Fruit fly (Drosophila melanogaster) whole organism, adult: ENCODE measurements around the gene CG43056.
A peak's percentile ranks its signal among the peaks of the same experiment; 100 is the strongest.

Experiments
- CG11617 ChIP-seq: fragments of 200-800 bp; sonication (Bioruptor generic); optimal IDR thresholded peaks from 2 replicates; lab custom pipeline; 2017; ENCODE audit warnings: mild to moderate bottlenecking, missing biosample characterization, missing genetic modification reagents, missing genetic modification characterization
- CG12768 ChIP-seq: fragments of 200-800 bp; sonication (Bioruptor generic); optimal IDR thresholded peaks from 2 replicates; lab custom pipeline; 2017; ENCODE audit warnings: missing biosample characterization, missing genetic modification characterization, mild to moderate bottlenecking, moderate library complexity, missing genetic modification reagents
- CG14711 ChIP-seq: fragments of 200-800 bp; sonication (Bioruptor generic); optimal IDR thresholded peaks from 2 replicates; lab custom pipeline; 2018; ENCODE audit warnings: missing biosample characterization, mild to moderate bottlenecking, missing genetic modification characterization, moderate library complexity
- CG1620 ChIP-seq: fragments of 200-800 bp; sonication (Bioruptor generic); optimal IDR thresholded peaks from 2 replicates; lab custom pipeline; 2016; ENCODE audit warnings: missing biosample characterization, missing genetic modification characterization
- CG33017 ChIP-seq: fragments of 200-800 bp; sonication (Bioruptor generic); optimal IDR thresholded peaks from 2 replicates; lab custom pipeline; 2018; ENCODE audit warnings: missing biosample characterization, mild to moderate bottlenecking, missing genetic modification characterization, moderate library complexity
- CG5204 ChIP-seq: fragments of 200-800 bp; sonication (Bioruptor generic); optimal IDR thresholded peaks from 2 replicates; lab custom pipeline; 2016; ENCODE audit warnings: missing biosample characterization, missing genetic modification characterization
- CG7045 ChIP-seq: fragments of 200-800 bp; sonication (Bioruptor generic); optimal IDR thresholded peaks from 2 replicates; lab custom pipeline; 2017; ENCODE audit warnings: missing biosample characterization, mild to moderate bottlenecking, missing genetic modification characterization
- CG7101 ChIP-seq: fragments of 200-800 bp; sonication (Bioruptor generic); optimal IDR thresholded peaks from 2 replicates; lab custom pipeline; 2018; ENCODE audit warnings: missing biosample characterization, mild to moderate bottlenecking, missing genetic modification characterization, moderate library complexity
- Clk ChIP-seq: fragments of 200-800 bp; sonication (Bioruptor generic); optimal IDR thresholded peaks from 2 replicates; lab custom pipeline; 2017; ENCODE audit warnings: missing biosample characterization, missing genetic modification characterization
- Crg-1 ChIP-seq: fragments of 200-800 bp; sonication (Bioruptor generic); optimal IDR thresholded peaks from 2 replicates; lab custom pipeline; 2016; ENCODE audit warnings: missing biosample characterization, missing genetic modification characterization
- Hr96 ChIP-seq: fragments of 200-800 bp; sonication (Bioruptor generic); optimal IDR thresholded peaks from 2 replicates; lab custom pipeline; 2016; ENCODE audit warnings: missing biosample characterization, missing genetic modification characterization
- Mnt ChIP-seq: fragments of 200-800 bp; sonication (Bioruptor generic); optimal IDR thresholded peaks from 2 replicates; lab custom pipeline; 2016; ENCODE audit warnings: missing biosample characterization, mild to moderate bottlenecking, missing genetic modification characterization
- bab1 ChIP-seq: fragments of 200-800 bp; sonication (Bioruptor generic); optimal IDR thresholded peaks from 3 replicates; lab custom pipeline; 2019; ENCODE audit warnings: missing biosample characterization, mild to moderate bottlenecking, missing genetic modification characterization, moderate library complexity
- cic ChIP-seq: fragments of 200-800 bp; sonication (Bioruptor generic); optimal IDR thresholded peaks from 2 replicates; lab custom pipeline; 2017; ENCODE audit warnings: missing biosample characterization, mild to moderate bottlenecking, missing genetic modification characterization, moderate library complexity
- cnc ChIP-seq, 2 experiments: fragments of >200 bp; optimal IDR thresholded peaks; 2 replicates each; lab custom pipeline; 2017
- kay ChIP-seq: fragments of 200-800 bp; sonication (Bioruptor generic); peaks from one replicate; lab custom pipeline; 2016; ENCODE audit warnings: missing biosample characterization, missing genetic modification characterization, borderline replicate concordance
- ovo ChIP-seq: fragments of 200-800 bp; sonication (Bioruptor generic); optimal IDR thresholded peaks from 2 replicates; lab custom pipeline; 2016; ENCODE audit warnings: missing biosample characterization, missing genetic modification characterization
- pad ChIP-seq: fragments of 200-800 bp; sonication (Bioruptor generic); optimal IDR thresholded peaks from 3 replicates; lab custom pipeline; 2017; ENCODE audit warnings: missing biosample characterization, missing genetic modification characterization, mild to moderate bottlenecking, moderate library complexity, missing genetic modification reagents
- tj ChIP-seq: fragments of 200-800 bp; sonication (Bioruptor generic); optimal IDR thresholded peaks from 3 replicates; lab custom pipeline; 2017; ENCODE audit warnings: missing biosample characterization, mild to moderate bottlenecking, missing genetic modification characterization, moderate library complexity
- toe ChIP-seq: fragments of 200-800 bp; sonication (Bioruptor generic); optimal IDR thresholded peaks from 2 replicates; lab custom pipeline; 2016; ENCODE audit warnings: missing biosample characterization, missing genetic modification characterization

Gene CG43056

DNA sequence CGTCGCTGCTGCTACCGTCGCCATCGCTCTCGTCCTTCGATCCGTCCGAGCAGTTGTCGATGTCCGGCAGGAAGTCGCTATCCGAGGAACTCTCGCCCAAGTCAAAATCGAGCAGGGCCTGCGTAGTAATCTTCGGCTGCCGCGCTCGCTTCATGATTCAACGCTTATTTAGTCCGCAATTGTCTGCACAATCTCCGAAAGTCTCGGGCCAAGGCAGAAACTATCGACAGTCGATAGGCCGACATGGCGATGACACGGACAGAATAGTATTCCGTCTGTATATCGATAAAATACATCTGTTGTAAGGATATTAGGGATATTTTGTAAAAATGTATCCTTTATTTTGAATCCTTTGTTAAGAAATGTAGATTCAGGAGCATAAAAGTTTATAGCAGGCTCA, 15.2 kb downstream of the CG43056 start, which contains the start of gene CG15439:
TSS of gene CG15439 (minus strand) at position 241 of the 400 bp plus-strand sequence.
- TF ChIP-seq CG12768 (GFP tag; lab: Kevin White, UChicago), result no peak
- no peak for TF ChIP-seq tj (GFP tag; lab: Kevin White, UChicago)
- TF ChIP-seq cic, result no peak
- TF ChIP-seq CG33017, result no peak
- no peak for TF ChIP-seq Crg-1 (GFP tag; lab: Kevin White, UChicago)
- no peak for TF ChIP-seq toe
- no peak for TF ChIP-seq pad (GFP tag; lab: Kevin White, UChicago)
- no peak for TF ChIP-seq CG1620 (GFP tag; lab: Kevin White, UChicago)
- TF ChIP-seq bab1 (GFP tag; lab: Kevin White, UChicago), result no peak
- TF ChIP-seq CG11617 (GFP tag; lab: Kevin White, UChicago), result no peak
- TF ChIP-seq CG5204, result no peak

DNA sequence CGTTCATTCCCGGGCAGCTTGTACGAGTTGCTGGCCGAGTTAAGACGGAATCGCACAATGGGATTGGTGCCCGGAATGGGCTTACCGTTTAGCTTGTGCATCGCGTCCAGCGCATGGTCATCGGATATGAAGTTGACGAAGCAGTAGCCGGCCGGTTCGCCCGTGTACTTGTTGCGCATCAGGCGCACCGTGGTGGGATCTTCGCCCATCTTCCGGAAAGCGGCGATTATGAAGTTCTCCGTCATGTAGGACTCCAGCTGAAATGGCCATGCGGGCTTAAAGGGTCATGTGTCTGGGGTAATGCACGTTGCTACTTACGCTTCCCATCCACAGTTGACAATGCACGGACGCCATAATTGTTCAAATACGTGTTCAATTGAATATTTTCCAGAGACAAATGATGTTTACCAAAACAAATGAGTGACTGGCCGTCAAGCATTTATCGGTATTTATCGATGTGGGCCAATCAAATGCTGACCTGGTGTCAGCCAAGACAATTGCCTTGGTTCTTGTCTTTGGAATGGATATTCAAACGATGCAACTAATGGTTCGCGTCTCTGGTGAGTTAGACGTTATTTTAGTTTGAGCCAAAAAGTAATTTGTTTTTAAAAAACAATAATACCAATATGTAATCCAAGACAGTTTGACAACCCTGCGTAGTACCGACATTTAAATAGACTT, 16.6 kb downstream of the CG43056 start, which contains the start of the genes Secp43 and ND-B8:
TSS of gene Secp43 (minus strand) at position 445 of the 681 bp plus-strand sequence.
TSS of gene ND-B8 (plus strand) at position 618 of the 681 bp plus-strand sequence.
- TF ChIP-seq pad (GFP tag; lab: Kevin White, UChicago) (no peak), CG1620 (GFP tag; lab: Kevin White, UChicago) (no peak), toe (no peak), CG33017 (no peak), Crg-1 (GFP tag; lab: Kevin White, UChicago) (peak; percentile 32), CG5204 (no peak), CG7101 (peak; percentile 34), Clk (GFP tag; lab: Kevin White, UChicago) (no peak), Hr96 (GFP tag; lab: Kevin White, UChicago) (no peak), CG7045 (no peak), CG14711 (tag; lab: Kevin White, UChicago) (peak; percentile 40), CG12768 (GFP tag; lab: Kevin White, UChicago) (no peak), kay (GFP tag; lab: Kevin White, UChicago) (no peak), ovo (GFP tag; lab: Kevin White, UChicago) (no peak), CG11617 (GFP tag; lab: Kevin White, UChicago) (no peak), tj (GFP tag; lab: Kevin White, UChicago) (no peak), bab1 (GFP tag; lab: Kevin White, UChicago) (peak; percentile 54), Mnt (GFP tag; lab: Kevin White, UChicago) (peak; percentile 13), cic (no peak), cnc (optimal IDR thresholded peaks at IDR 0.05; lab: Kevin White, UChicago) (no peak)

DNA sequence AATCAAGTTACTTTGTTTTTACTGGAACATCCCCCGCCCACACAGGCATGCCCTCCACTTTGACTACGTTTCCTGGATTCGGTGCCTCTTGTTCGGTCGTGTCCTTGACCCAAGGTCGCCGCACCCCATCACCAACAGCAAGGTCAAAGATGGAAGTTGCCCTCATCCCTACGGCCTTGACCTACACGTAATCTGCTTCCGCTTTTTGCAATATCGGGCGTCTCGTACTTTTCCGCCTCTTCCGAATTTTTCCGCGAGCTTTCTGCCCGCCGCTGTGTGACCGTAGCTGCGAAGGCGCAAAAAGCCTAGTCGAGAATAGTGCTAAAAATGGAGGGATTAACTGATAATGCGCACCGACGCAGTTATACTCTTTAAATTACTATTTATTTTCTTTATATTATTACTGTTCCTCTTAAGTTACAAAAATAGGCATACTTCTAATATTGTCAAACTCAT, 19.0 kb downstream of the CG43056 start, which contains the start of gene Gs1l:
TSS of gene Gs1l (minus strand) at position 269 of the 456 bp plus-strand sequence.
- TF ChIP-seq Crg-1 (GFP tag; lab: Kevin White, UChicago) (no peak), CG12768 (GFP tag; lab: Kevin White, UChicago) (peak; percentile 29), pad (GFP tag; lab: Kevin White, UChicago) (peak; percentile 17), bab1 (GFP tag; lab: Kevin White, UChicago) (peak; percentile 19), tj (GFP tag; lab: Kevin White, UChicago) (peak; percentile 3), cic (peak; percentile 47), Mnt (GFP tag; lab: Kevin White, UChicago) (peak; percentile 36), cnc (optimal IDR thresholded peaks at IDR 0.05; lab: Kevin White, UChicago) (no peak), CG11617 (GFP tag; lab: Kevin White, UChicago) (peak; percentile 14), toe (no peak), CG33017 (peak; percentile 30), CG14711 (tag; lab: Kevin White, UChicago) (peak; percentile 13), kay (GFP tag; lab: Kevin White, UChicago) (no peak), CG7101 (peak; percentile 35)

DNA sequence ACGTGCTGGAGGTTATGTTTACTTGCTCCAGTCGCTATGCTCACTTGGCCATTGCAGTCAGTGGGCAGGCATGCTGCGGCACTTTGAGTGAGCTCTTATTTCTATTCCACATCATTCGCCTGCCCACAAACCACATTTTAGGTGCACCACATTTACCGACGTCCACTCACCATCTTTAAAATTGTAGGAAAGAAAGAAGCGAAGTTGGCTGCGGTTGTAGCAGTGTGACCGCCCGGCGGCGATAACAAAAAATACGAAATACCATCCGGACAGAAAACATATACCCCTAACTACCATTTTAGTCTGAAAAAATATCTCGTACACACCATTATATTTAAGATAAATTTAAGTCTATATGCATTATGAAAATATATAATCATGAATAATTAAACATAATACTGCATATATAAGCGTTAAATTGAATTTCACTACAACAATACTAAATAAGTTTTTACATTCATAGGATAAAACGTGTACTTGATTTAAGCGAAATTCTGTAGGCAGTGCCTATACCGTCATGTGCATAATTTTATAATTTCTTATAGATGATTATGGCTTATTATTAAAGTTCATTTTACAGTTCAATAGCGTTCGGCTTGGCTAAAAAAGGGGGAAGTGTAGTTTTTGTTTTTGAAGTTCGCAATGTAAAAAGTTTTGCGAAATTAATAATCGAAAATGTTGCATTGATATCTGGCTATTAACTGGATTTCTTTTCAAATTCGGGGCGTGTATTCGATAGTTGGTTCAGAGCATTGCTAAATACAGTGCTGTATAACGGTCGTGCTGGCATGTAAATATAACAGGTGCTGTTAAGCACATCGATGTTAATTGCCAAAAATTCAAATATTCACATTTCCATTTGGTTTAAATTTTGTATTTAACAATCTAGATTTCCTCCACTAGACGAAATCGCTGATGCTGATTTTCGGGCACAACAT, 20.8 kb downstream of the CG43056 start, which contains the start of gene RpL27A:
TSS of gene RpL27A (minus strand) at position 246 of the 938 bp plus-strand sequence.
- peak; percentile 53 for TF ChIP-seq CG14711 (tag; lab: Kevin White, UChicago)
- peak; percentile 93 for TF ChIP-seq Mnt (GFP tag; lab: Kevin White, UChicago)
- TF ChIP-seq toe, result peak; percentile 68
- TF ChIP-seq CG7045, result peak; percentile 74
- peak; percentile 70 for TF ChIP-seq Crg-1 (GFP tag; lab: Kevin White, UChicago)
- TF ChIP-seq kay (GFP tag; lab: Kevin White, UChicago), result no peak
- peak; percentile 60 for TF ChIP-seq CG12768 (GFP tag; lab: Kevin White, UChicago)
- TF ChIP-seq cic, result peak; percentile 65
- TF ChIP-seq CG5204, result no peak
- TF ChIP-seq Hr96 (GFP tag; lab: Kevin White, UChicago), result peak; percentile 77
- TF ChIP-seq cnc (optimal IDR thresholded peaks at IDR 0.05; lab: Kevin White, UChicago), result no peak
- peak; percentile 54 for TF ChIP-seq tj (GFP tag; lab: Kevin White, UChicago)
- TF ChIP-seq Clk (GFP tag; lab: Kevin White, UChicago), result peak; percentile 30
- TF ChIP-seq CG11617 (GFP tag; lab: Kevin White, UChicago), result peak; percentile 88
- TF ChIP-seq CG1620 (GFP tag; lab: Kevin White, UChicago), result peak; percentile 68
- TF ChIP-seq CG7101, result peak; percentile 85
- peak; percentile 72 for TF ChIP-seq ovo (GFP tag; lab: Kevin White, UChicago)
- TF ChIP-seq CG33017, result peak; percentile 61
- peak; percentile 81 for TF ChIP-seq bab1 (GFP tag; lab: Kevin White, UChicago)
- peak; percentile 51 for TF ChIP-seq pad (GFP tag; lab: Kevin White, UChicago)
